Fruit fly (Drosophila melanogaster) whole organism, embryonic: ENCODE measurements around the gene Iru.

ENCODE experiments used
- BtbVII ChIP-seq: fragments of 200-800 bp; sonication (Bioruptor generic); optimal IDR thresholded peaks from 3 replicates; lab custom pipeline; 2017; ENCODE audit warnings: missing biosample characterization, mild to moderate bottlenecking, missing genetic modification characterization
- CG12769 ChIP-seq: fragments of 200-800 bp; sonication (Bioruptor generic); optimal IDR thresholded peaks from 2 replicates; lab custom pipeline; 2019; ENCODE audit warnings: missing biosample characterization, mild to moderate bottlenecking, missing genetic modification characterization, moderate library complexity
- CG16813 ChIP-seq: fragments of 200-800 bp; sonication (Bioruptor generic); IDR thresholded peaks from 3 replicates; pipeline ENCODE4 v1.3.6; 2022; ENCODE audit warnings: missing biosample characterization, missing genetic modification characterization; ENCODE audit not compliant: partially characterized antibody
- CG17361 ChIP-seq: fragments of 200-800 bp; sonication (Bioruptor generic); IDR thresholded peaks from 3 replicates; pipeline ENCODE4 v1.3.6; 2022; ENCODE audit warnings: missing biosample characterization, missing genetic modification characterization
- CG17802 ChIP-seq: fragments of 200-800 bp; sonication (Bioruptor generic); optimal IDR thresholded peaks from 2 replicates; lab custom pipeline; 2018; ENCODE audit warnings: missing biosample characterization, mild to moderate bottlenecking, missing genetic modification characterization, moderate library complexity
- CG18262 ChIP-seq: fragments of 200-800 bp; optimal IDR thresholded peaks from 3 replicates; lab custom pipeline; 2019; ENCODE audit warnings: missing biosample characterization, mild to moderate bottlenecking, missing genetic modification characterization, moderate library complexity
- CG4360 ChIP-seq: fragments of 200-800 bp; sonication (Bioruptor generic); IDR thresholded peaks from 2 replicates; pipeline ENCODE4 v1.3.6; 2022; ENCODE audit warnings: missing biosample characterization, missing genetic modification characterization
- CG6254 ChIP-seq: fragments of 200-800 bp; sonication (Bioruptor generic); optimal IDR thresholded peaks from 3 replicates; lab custom pipeline; 2017; ENCODE audit warnings: mild to moderate bottlenecking, missing biosample characterization, missing genetic modification reagents, missing genetic modification characterization
- CG6654 ChIP-seq: fragments of 200-800 bp; sonication (Bioruptor generic); optimal IDR thresholded peaks from 2 replicates; lab custom pipeline; 2017; ENCODE audit warnings: missing biosample characterization, mild to moderate bottlenecking, missing genetic modification characterization
- CoRest ChIP-seq: fragments of 200-800 bp; sonication (Bioruptor generic); optimal IDR thresholded peaks from 3 replicates; lab custom pipeline; 2018; ENCODE audit warnings: missing biosample characterization, mild to moderate bottlenecking, missing genetic modification characterization, moderate library complexity
- Dfd ChIP-seq, 2 experiments: fragments of >200 bp; optimal IDR thresholded peaks; 2 replicates each; lab custom pipeline; 2017; ENCODE audit warnings: missing biosample characterization in 2 of 2, missing genetic modification characterization in 2 of 2
- Drgx ChIP-seq: fragments of 200-800 bp; sonication (Bioruptor generic); IDR thresholded peaks from 2 replicates; pipeline ENCODE4 v1.3.6; 2022; ENCODE audit warnings: missing biosample characterization, missing genetic modification characterization
- Eip74EF ChIP-seq, 2 experiments: fragments of 200-800 bp in 1 of 2; fragments of >200 bp in 1 of 2; sonication (Bioruptor generic) in 1 of 2; optimal IDR thresholded peaks; 2 replicates each; lab custom pipeline; 2017 to 2019; ENCODE audit warnings: missing biosample characterization in 2 of 2, missing genetic modification characterization in 2 of 2, mild to moderate bottlenecking in 1 of 2, moderate library complexity in 1 of 2
- Fer1 ChIP-seq: fragments of 200-800 bp; sonication (Bioruptor generic); optimal IDR thresholded peaks from 2 replicates; lab custom pipeline; 2017; ENCODE audit warnings: missing biosample characterization, mild to moderate bottlenecking, missing genetic modification characterization
- HHEX ChIP-seq: fragments of 200-800 bp; sonication (Bioruptor generic); optimal IDR thresholded peaks from 3 replicates; lab custom pipeline; 2017; ENCODE audit warnings: missing biosample characterization, mild to moderate bottlenecking, missing genetic modification characterization, missing genetic modification reagents
- HLH3B ChIP-seq: fragments of 200-800 bp; sonication (Bioruptor generic); IDR thresholded peaks from 2 replicates; pipeline ENCODE4 v1.3.6; 2022; ENCODE audit warnings: missing biosample characterization, missing genetic modification characterization
- HLHmδ ChIP-seq: fragments of 200-800 bp; sonication (Bioruptor generic); optimal IDR thresholded peaks from 2 replicates; lab custom pipeline; 2018; ENCODE audit warnings: missing biosample characterization, mild to moderate bottlenecking, missing genetic modification characterization, moderate library complexity
- Hey ChIP-seq: fragments of 200-800 bp; sonication (Bioruptor generic); optimal IDR thresholded peaks from 3 replicates; lab custom pipeline; 2018; ENCODE audit warnings: missing biosample characterization, mild to moderate bottlenecking, missing genetic modification characterization
- Hr78 ChIP-seq, 2 experiments: fragments of 200-800 bp in 1 of 2; fragments of >200 bp in 1 of 2; sonication (Bioruptor generic) in 1 of 2; optimal IDR thresholded peaks; 2 replicates each; lab custom pipeline; 2017 to 2019; ENCODE audit warnings: missing biosample characterization in 2 of 2, missing genetic modification characterization in 2 of 2, mild to moderate bottlenecking in 1 of 2, moderate library complexity in 1 of 2
- Nf-YA ChIP-seq: fragments of 200-800 bp; sonication (Bioruptor generic); IDR thresholded peaks from 2 replicates; pipeline ENCODE4 v1.3.6; 2022; ENCODE audit warnings: missing biosample characterization, missing genetic modification characterization
- Sry-δ ChIP-seq: fragments of 200-800 bp; sonication (Bioruptor generic); optimal IDR thresholded peaks from 2 replicates; lab custom pipeline; 2016; ENCODE audit warnings: missing biosample characterization, missing genetic modification characterization
- TFAM ChIP-seq: fragments of 200-800 bp; sonication (Bioruptor generic); optimal IDR thresholded peaks from 2 replicates; lab custom pipeline; 2017; ENCODE audit warnings: missing biosample characterization, missing genetic modification characterization, inconsistent platforms
- abd-A ChIP-seq: fragments of 200-800 bp; sonication (Bioruptor generic); optimal IDR thresholded peaks from 3 replicates; lab custom pipeline; 2019; ENCODE audit warnings: missing biosample characterization, mild to moderate bottlenecking, missing genetic modification characterization, moderate library complexity
- aop ChIP-seq: fragments of 200-800 bp; sonication (Bioruptor generic); IDR thresholded peaks from 2 replicates; pipeline ENCODE4 v1.3.6; 2022; ENCODE audit warnings: missing biosample characterization, missing genetic modification characterization
- ara ChIP-seq: fragments of 200-800 bp; sonication (Bioruptor generic); IDR thresholded peaks from 2 replicates; pipeline ENCODE4 v1.3.6; 2022; ENCODE audit warnings: missing biosample characterization, missing genetic modification characterization
- ash1 ChIP-seq: fragments of 200-800 bp; sonication (Bioruptor generic); optimal IDR thresholded peaks from 2 replicates; lab custom pipeline; 2018; ENCODE audit warnings: missing biosample characterization, mild to moderate bottlenecking, missing genetic modification characterization
- chinmo ChIP-seq: fragments of 200-800 bp; sonication (Bioruptor generic); IDR thresholded peaks from 4 replicates; pipeline ENCODE4 v1.3.6; 2022; ENCODE audit warnings: missing biosample characterization, missing genetic modification characterization; ENCODE audit not compliant: partially characterized antibody
- chm ChIP-seq: fragments of 200-800 bp; sonication (Bioruptor generic); IDR thresholded peaks from 2 replicates; pipeline ENCODE4 v1.3.6; 2022; ENCODE audit warnings: missing biosample characterization, missing genetic modification characterization
- crc ChIP-seq: fragments of 200-800 bp; sonication (Bioruptor generic); optimal IDR thresholded peaks from 2 replicates; lab custom pipeline; 2016; ENCODE audit warnings: missing biosample characterization, missing genetic modification characterization
- crol ChIP-seq: fragments of 200-800 bp; sonication (Bioruptor generic); IDR thresholded peaks from 2 replicates; pipeline ENCODE4 v1.3.6; 2022; ENCODE audit warnings: missing biosample characterization, missing genetic modification characterization
- cwo ChIP-seq: fragments of 200-800 bp; sonication (Bioruptor generic); optimal IDR thresholded peaks from 3 replicates; lab custom pipeline; 2017; ENCODE audit warnings: missing biosample characterization, missing genetic modification characterization, mild to moderate bottlenecking, moderate library complexity, missing genetic modification reagents
- eyg ChIP-seq: fragments of 200-800 bp; sonication (Bioruptor generic); optimal IDR thresholded peaks from 3 replicates; lab custom pipeline; 2016; ENCODE audit warnings: missing biosample characterization, missing genetic modification characterization
- fd102C ChIP-seq: fragments of 200-800 bp; sonication (Bioruptor generic); optimal IDR thresholded peaks from 2 replicates; lab custom pipeline; 2018; ENCODE audit warnings: missing biosample characterization, mild to moderate bottlenecking, missing genetic modification characterization, moderate library complexity
- fd64A ChIP-seq: fragments of 200-800 bp; sonication (Bioruptor generic); optimal IDR thresholded peaks from 3 replicates; lab custom pipeline; 2018; ENCODE audit warnings: missing biosample characterization, mild to moderate bottlenecking, missing genetic modification characterization
- fu2 ChIP-seq: fragments of 200-800 bp; sonication (Bioruptor generic); optimal IDR thresholded peaks from 2 replicates; lab custom pipeline; 2016; ENCODE audit warnings: missing biosample characterization, missing genetic modification characterization
- gcm2 ChIP-seq: fragments of 200-800 bp; sonication (Bioruptor generic); optimal IDR thresholded peaks from 2 replicates; lab custom pipeline; 2016; ENCODE audit warnings: missing biosample characterization, missing genetic modification characterization
- kni ChIP-seq: fragments of 200-800 bp; sonication (Bioruptor generic); optimal IDR thresholded peaks from 3 replicates; lab custom pipeline; 2017; ENCODE audit warnings: mild to moderate bottlenecking, missing biosample characterization, missing genetic modification reagents, missing genetic modification characterization
- nerfin-1 ChIP-seq: fragments of 200-800 bp; sonication (Bioruptor generic); optimal IDR thresholded peaks from 3 replicates; lab custom pipeline; 2019; ENCODE audit warnings: missing biosample characterization, mild to moderate bottlenecking, missing genetic modification characterization, moderate library complexity
- prd ChIP-seq, 3 experiments: fragments of >200 bp in 2 of 3; fragments of 200-800 bp in 1 of 3; sonication (Bioruptor generic) in 1 of 3; optimal IDR thresholded peaks in 2 of 3; IDR thresholded peaks in 1 of 3; 2 replicates in 2 of 3; 3 replicates in 1 of 3; pipeline versions ENCODE4 v1.3.6 to Lab custom; 2017 to 2022; ENCODE audit warnings: missing biosample characterization in 1 of 3, missing genetic modification characterization in 1 of 3
- pros ChIP-seq: fragments of 200-800 bp; sonication (Bioruptor generic); optimal IDR thresholded peaks from 3 replicates; lab custom pipeline; 2019; ENCODE audit warnings: missing biosample characterization, mild to moderate bottlenecking, missing genetic modification characterization, moderate library complexity
- salm ChIP-seq: fragments of 200-800 bp; sonication (Bioruptor generic); optimal IDR thresholded peaks from 2 replicates; lab custom pipeline; 2018; ENCODE audit warnings: missing biosample characterization, mild to moderate bottlenecking, missing genetic modification characterization
- sd ChIP-seq: fragments of 200-800 bp; sonication (Bioruptor generic); optimal IDR thresholded peaks from 3 replicates; lab custom pipeline; 2018; ENCODE audit warnings: missing biosample characterization, mild to moderate bottlenecking, missing genetic modification characterization, moderate library complexity
- sqz ChIP-seq: fragments of 200-800 bp; sonication (Bioruptor generic); optimal IDR thresholded peaks from 3 replicates; lab custom pipeline; 2018; ENCODE audit warnings: missing biosample characterization, mild to moderate bottlenecking, missing genetic modification characterization
- sr ChIP-seq: fragments of 200-800 bp; sonication (Bioruptor generic); IDR thresholded peaks from 3 replicates; pipeline ENCODE4 v1.3.6; 2022; ENCODE audit warnings: missing biosample characterization, missing genetic modification characterization
- tap ChIP-seq: fragments of 200-800 bp; optimal IDR thresholded peaks from 3 replicates; lab custom pipeline; 2019; ENCODE audit warnings: missing biosample characterization, mild to moderate bottlenecking, missing genetic modification characterization, moderate library complexity
- tll ChIP-seq, 2 experiments: fragments of 200-800 bp in 1 of 2; fragments of >200 bp in 1 of 2; sonication (Bioruptor generic) in 1 of 2; optimal IDR thresholded peaks; 2 replicates each; lab custom pipeline; 2017 to 2019; ENCODE audit warnings: missing biosample characterization in 2 of 2, missing genetic modification characterization in 2 of 2, mild to moderate bottlenecking in 1 of 2, moderate library complexity in 1 of 2
- vvl ChIP-seq: fragments of 200-800 bp; sonication (Bioruptor generic); IDR thresholded peaks from 2 replicates; pipeline ENCODE4 v1.3.6; 2022; ENCODE audit warnings: missing biosample characterization, missing genetic modification characterization

Iru gene

dm6 chr3R:9027082-9027481, 20.8 kb downstream of the Iru start:
- TF ChIP-seq tap: no peak
- peak; percentile 58; the same call in 1 of the 2 replicates for TF ChIP-seq aop (GFP tag; lab: Robert Waterston, UW)
- peak; percentile 78 for TF ChIP-seq kni (GFP tag; lab: Kevin White, UChicago)
- TF ChIP-seq abd-A (tag; lab: Kevin White, UChicago): peak; percentile 73
- TF ChIP-seq ara (GFP tag; lab: Robert Waterston, UW): 0 out of 2 replicates have a peak, but pooled peaks have one; percentile 5
- peak; percentile 62 for TF ChIP-seq pros (GFP tag; lab: Kevin White, UChicago)
- peak; percentile 18 for TF ChIP-seq ash1 (GFP tag; lab: Kevin White, UChicago)
- peak; percentile 7; the same call in 1 of the 2 replicates for TF ChIP-seq Nf-YA
- TF ChIP-seq prd (optimal IDR thresholded peaks at IDR 0.05; lab: Kevin White, UChicago): no peak
- TF ChIP-seq prd (GFP tag; IDR thresholded peaks at IDR 0.05; lab: Robert Waterston, UW): peak; percentile 10; the same call in 1 of the 3 replicates
- TF ChIP-seq Hr78 (GFP tag; optimal IDR thresholded peaks at IDR 0.05; lab: Kevin White, UChicago): peak in 1 of 2 experiments; percentile 98
- TF ChIP-seq HLH3B (GFP tag; lab: Robert Waterston, UW): no peak
- peak; percentile 98 for TF ChIP-seq Hey
- peak in 1 of 2 experiments; percentile 75 for TF ChIP-seq Eip74EF (GFP tag; optimal IDR thresholded peaks at IDR 0.05; lab: Kevin White, UChicago)
- TF ChIP-seq Drgx (GFP tag; lab: Robert Waterston, UW): no peak
- peak; percentile 33; the same call in 1 of the 2 replicates for TF ChIP-seq crol (GFP tag; lab: Robert Waterston, UW)
- no peak for TF ChIP-seq Fer1 (GFP tag; lab: Kevin White, UChicago)
- TF ChIP-seq HLHmδ (GFP tag; lab: Kevin White, UChicago): peak; percentile 80
- no peak for TF ChIP-seq gcm2 (GFP tag; lab: Kevin White, UChicago)
- peak; percentile 0 for TF ChIP-seq nerfin-1 (tag; lab: Kevin White, UChicago)
- no peak for TF ChIP-seq salm (tag; lab: Kevin White, UChicago)
- peak; percentile 62; the same call in 1 of the 2 replicates for TF ChIP-seq vvl (GFP tag; lab: Robert Waterston, UW)
- no peak for TF ChIP-seq CG6654
- TF ChIP-seq CG4360: peak; percentile 36; the same call in 1 of the 2 replicates
- no peak for TF ChIP-seq CG18262 (tag; lab: Kevin White, UChicago)
- 0 out of 4 replicates have a peak, but pooled peaks have one; percentile 29 for TF ChIP-seq chinmo (GFP tag; lab: Robert Waterston, UW)
- TF ChIP-seq sd (tag; lab: Kevin White, UChicago): peak; percentile 32
- TF ChIP-seq CG16813 (GFP tag; lab: Robert Waterston, UW): no peak
- peak; percentile 88 for TF ChIP-seq cwo (GFP tag; lab: Kevin White, UChicago)

- no peak for TF ChIP-seq Dfd (GFP tag; optimal IDR thresholded peaks at IDR 0.05; lab: Kevin White, UChicago)
- TF ChIP-seq BtbVII: no peak
- TF ChIP-seq CG6254 (GFP tag; lab: Kevin White, UChicago): no peak
- no peak for TF ChIP-seq HHEX (GFP tag; lab: Kevin White, UChicago)
- no peak for TF ChIP-seq TFAM (GFP tag; lab: Kevin White, UChicago)
- TF ChIP-seq chm (GFP tag; lab: Robert Waterston, UW): 0 out of 2 replicates have a peak, but pooled peaks have one; percentile 29
- no peak for TF ChIP-seq CoRest (tag; lab: Kevin White, UChicago)
- no peak for TF ChIP-seq eyg (GFP tag; lab: Kevin White, UChicago)
- no peak for TF ChIP-seq aop (GFP tag; lab: Robert Waterston, UW)
- no peak for TF ChIP-seq crc
- no peak for TF ChIP-seq CG17802 (tag; lab: Kevin White, UChicago)
- TF ChIP-seq sqz: peak; percentile 34
- TF ChIP-seq fu2: no peak
- no peak for TF ChIP-seq CG6654
- TF ChIP-seq sr (GFP tag; lab: Robert Waterston, UW): peak; percentile 83
- no peak for TF ChIP-seq fd102C (GFP tag; lab: Kevin White, UChicago)
- peak; percentile 24; the same call in 1 of the 2 replicates for TF ChIP-seq vvl (GFP tag; lab: Robert Waterston, UW)
- TF ChIP-seq tll (GFP tag; optimal IDR thresholded peaks at IDR 0.05; lab: Kevin White, UChicago): peak in 1 of 2 experiments; percentile 0
- TF ChIP-seq abd-A (tag; lab: Kevin White, UChicago): peak; percentile 83
- peak; percentile 72 for TF ChIP-seq CG12769 (tag; lab: Kevin White, UChicago)
- peak; percentile 43 for TF ChIP-seq fd64A (GFP tag; lab: Kevin White, UChicago)
- no peak for TF ChIP-seq Sry-δ (GFP tag; lab: Kevin White, UChicago)
- no peak for TF ChIP-seq CG17361 (GFP tag; lab: Robert Waterston, UW)
These were observed 22.4 kb downstream of the Iru start for dm6 chr3R:9028690-9029089.
